Worm (Caenorhabditis elegans): ENCODE measurements around the gene B0554.7.

B0554.7 gene

DNA sequence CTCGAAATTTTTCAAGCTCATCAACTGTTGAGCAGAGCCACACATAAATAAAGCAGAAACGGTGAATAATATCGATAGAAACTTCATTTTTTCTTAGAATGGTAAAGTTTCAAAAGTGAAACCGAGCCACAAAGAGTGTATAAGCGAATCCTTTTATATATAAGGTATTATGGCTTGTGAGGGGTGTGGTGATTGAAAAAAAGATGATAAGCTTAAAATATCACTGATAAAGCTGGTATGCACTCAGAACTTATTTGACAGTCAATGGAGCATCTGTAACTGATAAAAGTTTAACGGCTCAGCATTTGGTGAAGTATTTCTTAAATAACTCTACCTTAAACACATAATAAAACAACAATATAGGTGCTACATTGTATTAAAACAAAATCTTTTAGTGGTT lies 26.2 kb downstream of the B0554.7 start, which contains the start of gene dod-19:
Gene dod-19 (minus strand): TSS at position 130 of the 400 bp plus-strand sequence.
- no peak for TF ChIP-seq F33H1.4 (GFP tag; IDR thresholded peaks at IDR 0.05)
- no peak for TF ChIP-seq atf-7 (tag; optimal IDR thresholded peaks at IDR 0.05)
- no peak for TF ChIP-seq lin-54 (GFP tag; optimal IDR thresholded peaks at IDR 0.05)
- no peak for TF ChIP-seq hmg-20 (GFP tag; IDR thresholded peaks at IDR 0.05)
- TF ChIP-seq lin-35 (GFP tag; optimal IDR thresholded peaks at IDR 0.05) = no peak
- TF ChIP-seq akir-1 (GFP tag; optimal IDR thresholded peaks at IDR 0.05) = no peak
- no peak for TF ChIP-seq fkh-3 (tag; optimal IDR thresholded peaks at IDR 0.05)
- peak; percentile 17 for TF ChIP-seq nhr-80 (tag; optimal IDR thresholded peaks at IDR 0.05)
- no peak for TF ChIP-seq ZK185.1 (tag; optimal IDR thresholded peaks at IDR 0.05; ENCODE audit: poor library complexity, severe bottlenecking)

DNA sequence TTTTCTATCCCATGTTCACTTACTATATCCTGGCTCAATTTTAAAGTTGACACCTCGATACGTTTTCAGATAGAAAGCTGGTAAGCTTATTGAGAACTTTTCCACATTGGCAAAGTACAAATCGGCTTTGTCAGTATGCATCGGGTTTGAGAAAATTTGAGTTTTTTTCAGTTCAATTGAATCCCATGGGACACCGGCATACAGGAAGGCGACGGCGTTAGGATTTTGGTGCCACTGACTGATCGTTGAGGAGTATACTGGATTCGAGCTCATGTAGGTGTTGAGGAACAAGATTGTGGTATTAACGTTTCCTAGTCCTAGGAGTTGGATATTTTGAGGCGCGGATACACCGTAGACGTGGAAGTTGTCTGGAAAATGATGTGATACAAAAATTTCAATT lies 28.0 kb downstream of the B0554.7 start:
- TF ChIP-seq Y67H2A.10 (GFP tag; conservative IDR thresholded peaks at IDR 0.05) = no peak
- no peak for TF ChIP-seq hsf-1 (GFP tag; IDR thresholded peaks at IDR 0.05)
- no peak for TF ChIP-seq nhr-179 (tag; optimal IDR thresholded peaks at IDR 0.05)
- TF ChIP-seq ccch-3 (GFP tag; optimal IDR thresholded peaks at IDR 0.05) = no peak
- no peak for TF ChIP-seq hmg-20 (GFP tag; IDR thresholded peaks at IDR 0.05)
- TF ChIP-seq mxl-1 (tag; optimal IDR thresholded peaks at IDR 0.05) = no peak
- no peak for TF ChIP-seq F39B2.1 (GFP tag; IDR thresholded peaks at IDR 0.05)
- no peak for TF ChIP-seq nfya-1 (tag; optimal IDR thresholded peaks at IDR 0.05; ENCODE audit: borderline replicate concordance, insufficient read depth)

DNA sequence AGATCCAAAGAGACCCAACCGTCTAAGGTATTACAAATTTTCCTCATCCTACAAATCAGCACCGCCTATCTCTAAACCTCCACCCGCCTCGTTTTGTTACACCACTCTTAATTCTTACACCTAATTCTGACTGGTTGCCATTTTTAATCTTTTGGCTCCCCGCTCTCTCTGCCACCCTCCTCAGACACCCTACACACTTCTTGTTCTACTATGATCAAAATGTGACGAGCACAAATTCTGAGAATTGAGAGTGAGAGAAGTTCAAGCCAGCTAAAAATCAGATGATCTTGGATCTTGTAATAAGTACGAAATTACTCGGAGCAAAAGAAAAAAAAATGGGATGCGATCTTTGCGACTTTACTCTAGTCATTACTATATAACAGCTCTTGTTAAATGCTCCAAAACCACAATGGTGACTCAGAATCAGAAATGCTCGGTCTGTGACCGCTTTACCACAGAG lies 36.6 kb downstream of the B0554.7 start, which contains the start of gene nhr-252:
Gene nhr-252 (plus strand): TSS at position 410 of the 460 bp plus-strand sequence.
- TF ChIP-seq T26A5.8 (tag; optimal IDR thresholded peaks at IDR 0.05) = no peak
- no peak for TF ChIP-seq xnd-1 (tag; optimal IDR thresholded peaks at IDR 0.05)
- no peak for TF ChIP-seq C06A6.2 (GFP tag; conservative IDR thresholded peaks at IDR 0.05)
- TF ChIP-seq nfya-2 (GFP tag; IDR thresholded peaks at IDR 0.05) = no peak
- TF ChIP-seq fkh-3 (tag; optimal IDR thresholded peaks at IDR 0.05) = no peak
- no peak for TF ChIP-seq sdz-38 (tag; optimal IDR thresholded peaks at IDR 0.05)
- TF ChIP-seq B0261.1 (tag; optimal IDR thresholded peaks at IDR 0.05) = no peak
- TF ChIP-seq D2030.7 (GFP tag; IDR thresholded peaks at IDR 0.05) = no peak
- TF ChIP-seq nfyb-1 (GFP tag; IDR thresholded peaks at IDR 0.05) = no peak
- TF ChIP-seq Y67H2A.10 (GFP tag; conservative IDR thresholded peaks at IDR 0.05) = no peak
- TF ChIP-seq ceh-40 (GFP tag; IDR thresholded peaks at IDR 0.05) = no peak
- TF ChIP-seq akir-1 (GFP tag; optimal IDR thresholded peaks at IDR 0.05) = no peak
- no peak for TF ChIP-seq attf-6 (GFP tag; IDR thresholded peaks at IDR 0.05)

DNA sequence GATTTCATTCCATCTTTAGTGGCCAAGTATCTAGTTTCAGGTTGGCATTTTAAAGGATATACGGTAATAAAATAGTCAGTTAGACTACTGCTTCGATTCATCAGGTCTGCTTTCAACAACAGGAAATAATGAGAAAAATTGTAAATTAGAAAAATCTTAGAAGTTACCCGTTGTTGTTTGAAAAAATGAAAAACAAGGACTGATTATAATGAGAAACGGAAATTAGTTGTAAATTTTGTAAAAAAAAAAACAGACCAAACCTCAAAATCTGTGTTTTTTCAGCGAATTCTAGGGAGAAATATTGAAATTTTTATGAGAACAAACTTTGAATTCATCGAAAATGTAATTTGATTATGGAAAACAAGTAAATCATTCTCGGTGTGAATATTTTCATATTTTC lies 37.8 kb downstream of the B0554.7 start, which contains the start of gene srh-62:
Gene srh-62 (minus strand): TSS at position 101 of the 400 bp plus-strand sequence.
- no peak for TF ChIP-seq hmg-20 (GFP tag; IDR thresholded peaks at IDR 0.05)
- TF ChIP-seq F52B5.7 (tag; optimal IDR thresholded peaks at IDR 0.05) = no peak
- TF ChIP-seq nfya-1 (tag; optimal IDR thresholded peaks at IDR 0.05; ENCODE audit: borderline replicate concordance, insufficient read depth) = no peak

DNA sequence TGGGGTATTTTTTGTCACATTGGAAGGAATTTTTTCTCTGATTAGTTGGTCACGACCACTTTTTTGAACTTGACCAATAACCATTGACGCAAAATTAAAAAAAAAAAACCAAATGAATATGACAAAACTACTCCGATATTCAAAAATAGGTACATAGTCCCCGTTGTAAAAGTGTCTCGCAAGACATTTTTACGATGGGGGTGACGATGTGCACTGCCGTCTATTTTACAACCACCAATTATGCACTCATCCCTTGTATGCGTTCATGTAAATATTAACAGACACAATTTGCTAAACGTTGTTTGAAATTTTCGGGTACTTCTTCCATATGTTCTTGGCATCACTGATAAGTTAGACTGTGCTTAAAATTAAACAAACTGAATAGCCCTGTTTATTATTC lies 41.1 kb downstream of the B0554.7 start, which contains the start of gene scl-27:
Gene scl-27 (plus strand): TSS at position 301 of the 400 bp plus-strand sequence.
- TF ChIP-seq nhr-179 (tag; optimal IDR thresholded peaks at IDR 0.05) (no peak), athp-1 (tag; optimal IDR thresholded peaks at IDR 0.05) (no peak), unc-130 (GFP tag; optimal IDR thresholded peaks at IDR 0.05) (no peak), sdz-38 (tag; optimal IDR thresholded peaks at IDR 0.05) (no peak)

DNA sequence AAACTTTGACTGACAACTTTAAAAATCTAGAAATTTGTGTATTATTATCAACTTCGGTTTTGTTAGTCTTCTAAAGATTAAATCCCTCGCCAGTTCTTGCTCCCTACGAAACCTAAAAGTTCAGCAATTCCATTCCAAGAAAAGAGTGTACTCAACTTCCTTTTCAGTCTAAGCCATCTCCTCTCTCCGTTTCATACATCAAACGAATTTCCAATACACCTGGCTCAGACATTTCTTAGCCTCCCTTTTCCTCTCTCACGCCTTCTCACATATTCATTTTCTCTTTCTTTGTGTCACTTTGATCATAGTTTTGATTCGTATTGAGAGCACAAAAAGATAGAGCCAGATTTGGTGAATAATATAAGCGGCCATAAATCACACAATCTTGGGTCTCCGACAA lies 44.5 kb downstream of the B0554.7 start, which contains the start of gene nhr-253:
Gene nhr-253 (plus strand): TSS at position 285 of the 400 bp plus-strand sequence.
- TF ChIP-seq mxl-1 (tag; optimal IDR thresholded peaks at IDR 0.05) (no peak), mes-4 (tag; optimal IDR thresholded peaks at IDR 0.05) (no peak)

Measured in whole organism, young adult.